Worm (Caenorhabditis elegans) whole organism, L1 larva: ENCODE data around the gene Y116F11B.14.

ENCODE experiments used
- jun-1 ChIP-seq: fragments of 150-350 bp; optimal IDR thresholded peaks from 2 replicates; lab custom pipeline; 2014; ENCODE audit warnings: missing biosample characterization, missing genetic modification reagents, missing genetic modification characterization
- mab-9 ChIP-seq: fragments of 200-800 bp; sonication (Bioruptor generic); IDR thresholded peaks from 2 replicates; pipeline ENCODE4 v1.3.6; 2022; ENCODE audit warnings: missing genetic modification reagents, missing genetic modification characterization, missing compliant biosample characterization
- mdl-1 ChIP-seq, 2 experiments: fragments of 150-350 bp; optimal IDR thresholded peaks; 2 replicates each; lab custom pipeline; 2014 to 2017; ENCODE audit warnings: missing biosample characterization in 2 of 2, missing genetic modification characterization in 2 of 2, inconsistent platforms in 1 of 2
- nhr-237 ChIP-seq: fragments of 150-350 bp; optimal IDR thresholded peaks from 2 replicates; lab custom pipeline; 2014; ENCODE audit warnings: missing biosample characterization, missing genetic modification characterization
- nhr-28 ChIP-seq: fragments of 150-350 bp; optimal IDR thresholded peaks from 2 replicates; lab custom pipeline; 2014; ENCODE audit warnings: missing biosample characterization, missing genetic modification characterization
- pqm-1 ChIP-seq: sonication (generic microtip); optimal IDR thresholded peaks from 3 replicates; lab custom pipeline; 2017; ENCODE audit warnings: missing biosample characterization, missing genetic modification characterization
- rnt-1 ChIP-seq: sonication (generic microtip); optimal IDR thresholded peaks from 2 replicates; lab custom pipeline; 2016; ENCODE audit warnings: mild to moderate bottlenecking, missing genetic modification characterization, moderate library complexity, missing compliant biosample characterization
- snu-23 ChIP-seq: sonication (generic microtip); optimal IDR thresholded peaks from 2 replicates; lab custom pipeline; 2016; ENCODE audit warnings: missing genetic modification characterization, missing compliant biosample characterization
- tbx-2 ChIP-seq: sonication (generic microtip); optimal IDR thresholded peaks from 2 replicates; lab custom pipeline; 2016; ENCODE audit warnings: missing genetic modification characterization, missing compliant biosample characterization

DNA sequence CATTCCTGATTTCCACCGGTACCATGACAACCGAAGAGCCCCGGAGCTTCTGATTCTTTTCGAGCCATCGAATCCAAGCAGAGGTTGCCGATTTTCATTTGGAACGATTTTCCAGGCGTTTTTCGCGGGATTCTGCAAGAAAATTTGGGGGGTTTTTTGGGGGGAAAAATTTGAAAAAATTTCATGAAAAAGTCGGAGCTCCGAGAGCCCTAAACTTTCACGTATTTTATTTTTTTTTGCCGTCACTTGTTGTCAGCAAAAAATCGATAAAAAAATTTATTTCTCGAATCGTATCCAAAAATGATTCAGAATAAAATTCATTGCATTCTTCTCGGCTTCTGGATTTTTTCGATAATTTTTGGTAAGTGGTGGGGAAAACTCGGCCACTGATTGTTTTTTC, 16.4 kb upstream of the Y116F11B.14 start, which contains the start of gene Y116F11B.13:
- TF ChIP-seq pqm-1 = no peak
- no peak for TF ChIP-seq jun-1 (tag; lab: Kevin White, UChicago)
- no peak for TF ChIP-seq snu-23 (GFP tag; lab: Kevin White, UChicago)
- TF ChIP-seq rnt-1 (tag; lab: Kevin White, UChicago) = no peak
- TF ChIP-seq nhr-28 (tag; lab: Kevin White, UChicago) = no peak
- TF ChIP-seq nhr-237 = no peak
- TF ChIP-seq mab-9 (GFP tag; lab: Robert Waterston, UW) = no peak
- TF ChIP-seq tbx-2 = no peak
- no peak for TF ChIP-seq mdl-1 (tag; optimal IDR thresholded peaks at IDR 0.05; lab: Kevin White, UChicago)
